Fruit fly (Drosophila melanogaster) whole organism: Measurements from ENCODE around the gene psd.

Experiments used
- CG8478 ChIP-seq: fragments of >200 bp; optimal IDR thresholded peaks from 2 replicates; lab custom pipeline; 2018; ENCODE audit warnings: inconsistent platforms
- Dll ChIP-seq: fragments of >200 bp; optimal IDR thresholded peaks from 2 replicates; lab custom pipeline; 2017
- EcR ChIP-seq, 2 experiments: fragments of >200 bp; optimal IDR thresholded peaks; 2 replicates each; lab custom pipeline; 2017; ENCODE audit warnings: missing biosample characterization in 2 of 2, missing genetic modification characterization in 2 of 2, missing genetic modification reagents in 2 of 2
- pan ChIP-seq: fragments of >200 bp; optimal IDR thresholded peaks from 2 replicates; lab custom pipeline; 2017
- psq ChIP-seq: fragments of >200 bp; optimal IDR thresholded peaks from 2 replicates; lab custom pipeline; 2017
- usp ChIP-seq: fragments of >200 bp; optimal IDR thresholded peaks from 2 replicates; lab custom pipeline; 2017; ENCODE audit warnings: missing biosample characterization, missing genetic modification characterization, mixed read lengths

psd gene

dm6 chr2L:5977070-5977728 is 12.4 kb upstream of the psd start:
- TF ChIP-seq EcR (GFP tag; optimal IDR thresholded peaks at IDR 0.05; lab: Kevin White, UChicago): peak; percentile 72 to 88
- TF ChIP-seq psq (lab: Kevin White, UChicago): no peak

- TF ChIP-seq usp (GFP tag; lab: Kevin White, UChicago): no peak
- peak in 1 of 2 experiments; percentile 14 for TF ChIP-seq EcR (GFP tag; optimal IDR thresholded peaks at IDR 0.05; lab: Kevin White, UChicago)
These were observed 10.8 kb upstream of the psd start for dm6 chr2L:5975601-5976000.

- TF ChIP-seq EcR (GFP tag; optimal IDR thresholded peaks at IDR 0.05; lab: Kevin White, UChicago): peak in 1 of 2 experiments; percentile 48
- TF ChIP-seq psq (lab: Kevin White, UChicago): no peak
These were observed 10.3 kb upstream of the psd start for dm6 chr2L:5975025-5975539.

- TF ChIP-seq psq (lab: Kevin White, UChicago): no peak
- TF ChIP-seq Dll: no peak
- TF ChIP-seq pan: no peak
- no peak for TF ChIP-seq CG8478 (lab: Kevin White, UChicago)
- TF ChIP-seq EcR (GFP tag; optimal IDR thresholded peaks at IDR 0.05; lab: Kevin White, UChicago): peak in 1 of 2 experiments; percentile 31
- no peak for TF ChIP-seq usp (GFP tag; lab: Kevin White, UChicago)
These were observed 9.4 kb upstream of the psd start for dm6 chr2L:5974122-5974521.

- TF ChIP-seq EcR (GFP tag; optimal IDR thresholded peaks at IDR 0.05; lab: Kevin White, UChicago) (no peak), usp (GFP tag; lab: Kevin White, UChicago) (no peak), Dll (no peak), psq (lab: Kevin White, UChicago) (no peak), pan (no peak), CG8478 (lab: Kevin White, UChicago) (no peak)
These were observed 8.0 kb upstream of the psd start for dm6 chr2L:5972588-5973236.

- TF ChIP-seq pan (peak; percentile 51), psq (lab: Kevin White, UChicago) (no peak), CG8478 (lab: Kevin White, UChicago) (no peak)
These were observed 7.3 kb upstream of the psd start for dm6 chr2L:5972005-5972404.

- TF ChIP-seq Dll: no peak
- TF ChIP-seq psq (lab: Kevin White, UChicago): no peak
- no peak for TF ChIP-seq pan
- TF ChIP-seq EcR (GFP tag; optimal IDR thresholded peaks at IDR 0.05; lab: Kevin White, UChicago): no peak
- TF ChIP-seq usp (GFP tag; lab: Kevin White, UChicago): no peak
- no peak for TF ChIP-seq CG8478 (lab: Kevin White, UChicago)
These were observed 6.5 kb upstream of the psd start for dm6 chr2L:5971093-5971808.

dm6 chr2L:5969559-5969958 is 4.8 kb upstream of the psd start, which contains the start of gene Ucp4B:
Ucp4B (plus strand) TSS chr2L:5969859.
- TF ChIP-seq EcR (GFP tag; optimal IDR thresholded peaks at IDR 0.05; lab: Kevin White, UChicago) (no peak), psq (lab: Kevin White, UChicago) (no peak), Dll (no peak), pan (no peak)

dm6 chr2L:5967702-5968616 is 3.2 kb upstream of the psd start, which contains the start of the genes CG13992 and Ucp4C:
CG13992 (minus strand) TSS chr2L:5967752.
Ucp4C (plus strand) TSS chr2L:5968566.
- TF ChIP-seq pan (no peak), psq (lab: Kevin White, UChicago) (no peak), usp (GFP tag; lab: Kevin White, UChicago) (no peak), CG8478 (lab: Kevin White, UChicago) (no peak), Dll (no peak), EcR (GFP tag; optimal IDR thresholded peaks at IDR 0.05; lab: Kevin White, UChicago) (no peak)

dm6 chr2L:5964211-5964610 is 540 bp downstream of the psd start:
- TF ChIP-seq CG8478 (lab: Kevin White, UChicago) (no peak), usp (GFP tag; lab: Kevin White, UChicago) (no peak), psq (lab: Kevin White, UChicago) (no peak)

dm6 chr2L:5963251-5963650 is 1.5 kb downstream of the psd start:
- TF ChIP-seq usp (GFP tag; lab: Kevin White, UChicago) (no peak), pan (no peak), EcR (GFP tag; optimal IDR thresholded peaks at IDR 0.05; lab: Kevin White, UChicago) (no peak), psq (lab: Kevin White, UChicago) (no peak), Dll (no peak), CG8478 (lab: Kevin White, UChicago) (no peak)
